Fruit fly (Drosophila melanogaster) whole organism, pupa: ENCODE results near the gene Fad2.
A peak's percentile ranks its signal among the peaks of the same experiment; 100 is the strongest.

Experiments used
- CG10348 ChIP-seq: fragments of 200-800 bp; sonication (Bioruptor generic); IDR thresholded peaks from 2 replicates; pipeline ENCODE4 v1.3.6; 2022; ENCODE audit warnings: missing biosample characterization, missing genetic modification characterization
- CG12605 ChIP-seq: fragments of 200-800 bp; sonication (Bioruptor generic); IDR thresholded peaks from 2 replicates; pipeline ENCODE4 v1.3.6; 2022; ENCODE audit warnings: missing biosample characterization, missing genetic modification characterization
- CG13204 ChIP-seq: fragments of 200-800 bp; sonication (Bioruptor generic); optimal IDR thresholded peaks from 2 replicates; lab custom pipeline; 2018; ENCODE audit warnings: missing biosample characterization, mild to moderate bottlenecking, missing genetic modification characterization, moderate library complexity
- CG14655 ChIP-seq: fragments of 200-800 bp; sonication (Bioruptor generic); optimal IDR thresholded peaks from 3 replicates; lab custom pipeline; 2017; ENCODE audit warnings: mild to moderate bottlenecking, missing biosample characterization, missing genetic modification reagents, missing genetic modification characterization
- CG15710 ChIP-seq: fragments of 200-800 bp; sonication (Bioruptor generic); optimal IDR thresholded peaks from 2 replicates; lab custom pipeline; 2018; ENCODE audit warnings: missing biosample characterization, mild to moderate bottlenecking, missing genetic modification characterization, moderate library complexity
- CG17806 ChIP-seq: fragments of 200-800 bp; sonication (Bioruptor generic); optimal IDR thresholded peaks from 2 replicates; lab custom pipeline; 2018; ENCODE audit warnings: missing biosample characterization, mild to moderate bottlenecking, missing genetic modification characterization, moderate library complexity
- CG32121 ChIP-seq: fragments of 200-800 bp; sonication (Bioruptor generic); IDR thresholded peaks from 2 replicates; pipeline ENCODE4 v1.3.6; 2022; ENCODE audit warnings: missing biosample characterization, missing genetic modification characterization
- CG34367 ChIP-seq: fragments of 200-800 bp; sonication (Bioruptor generic); optimal IDR thresholded peaks from 2 replicates; lab custom pipeline; 2018; ENCODE audit warnings: missing biosample characterization, mild to moderate bottlenecking, missing genetic modification characterization
- CG4496 ChIP-seq: fragments of 200-800 bp; sonication (Bioruptor generic); IDR thresholded peaks from 3 replicates; pipeline ENCODE4 v1.3.6; 2022; ENCODE audit warnings: missing biosample characterization, missing genetic modification characterization
- CG8159 ChIP-seq: fragments of 200-800 bp; sonication (Bioruptor generic); optimal IDR thresholded peaks from 3 replicates; lab custom pipeline; 2018; ENCODE audit warnings: missing biosample characterization, mild to moderate bottlenecking, missing genetic modification characterization, moderate library complexity
- CG8301 ChIP-seq: fragments of 200-800 bp; sonication (Bioruptor generic); optimal IDR thresholded peaks from 2 replicates; lab custom pipeline; 2018; ENCODE audit warnings: missing biosample characterization, mild to moderate bottlenecking, missing genetic modification characterization
- CG9948 ChIP-seq: fragments of 200-800 bp; sonication (Bioruptor generic); optimal IDR thresholded peaks from 2 replicates; lab custom pipeline; 2018; ENCODE audit warnings: missing biosample characterization, mild to moderate bottlenecking, missing genetic modification characterization, moderate library complexity
- D1 ChIP-seq: fragments of 200-800 bp; sonication (Bioruptor generic); optimal IDR thresholded peaks from 2 replicates; lab custom pipeline; 2018; ENCODE audit warnings: missing biosample characterization, mild to moderate bottlenecking, missing genetic modification characterization, moderate library complexity
- EcR ChIP-seq: fragments of 200-800 bp; sonication (Bioruptor generic); optimal IDR thresholded peaks from 3 replicates; lab custom pipeline; 2019; ENCODE audit warnings: missing biosample characterization, missing genetic modification characterization, mild to moderate bottlenecking, moderate library complexity, missing genetic modification reagents
- Ets98B ChIP-seq: fragments of 200-800 bp; sonication (Bioruptor generic); IDR thresholded peaks from 2 replicates; pipeline ENCODE4 v1.3.6; 2022; ENCODE audit warnings: missing biosample characterization, missing genetic modification characterization
- Pif1A ChIP-seq: fragments of 200-800 bp; sonication (Bioruptor generic); optimal IDR thresholded peaks from 3 replicates; lab custom pipeline; 2016; ENCODE audit warnings: missing biosample characterization, missing genetic modification characterization
- Pif1B ChIP-seq: fragments of 200-800 bp; sonication (Bioruptor generic); optimal IDR thresholded peaks from 3 replicates; lab custom pipeline; 2016; ENCODE audit warnings: missing biosample characterization, missing genetic modification characterization
- Snoo ChIP-seq: fragments of 200-800 bp; sonication (Bioruptor generic); optimal IDR thresholded peaks from 3 replicates; lab custom pipeline; 2017; ENCODE audit warnings: missing biosample characterization, mild to moderate bottlenecking, missing genetic modification characterization, inconsistent platforms
- fd96Ca ChIP-seq: fragments of 200-800 bp; sonication (Bioruptor generic); IDR thresholded peaks from 3 replicates; pipeline ENCODE4 v1.3.6; 2022; ENCODE audit warnings: missing biosample characterization, missing genetic modification characterization
- gl ChIP-seq: fragments of 200-800 bp; sonication (Bioruptor generic); optimal IDR thresholded peaks from 2 replicates; lab custom pipeline; 2018; ENCODE audit warnings: missing biosample characterization, mild to moderate bottlenecking, missing genetic modification characterization
- rn ChIP-seq: fragments of 200-800 bp; sonication (Bioruptor generic); IDR thresholded peaks from 2 replicates; pipeline ENCODE4 v1.3.6; 2022; ENCODE audit warnings: missing biosample characterization, missing genetic modification characterization

Gene Fad2

dm6 chr3L:11051271-11051670 is 27.9 kb downstream of the Fad2 start, which contains the start of gene CG43693:
Gene CG43693, minus strand, starts transcription at chr3L:11051371.
- TF ChIP-seq Snoo (tag; lab: Kevin White, UChicago) (no peak), Pif1B (GFP tag; lab: Kevin White, UChicago) (no peak), CG8301 (no peak), Pif1A (GFP tag; lab: Kevin White, UChicago) (no peak), CG12605 (GFP tag; lab: Robert Waterston, UW) (no peak), gl (no peak), CG8159 (tag; lab: Kevin White, UChicago) (no peak), CG17806 (tag; lab: Kevin White, UChicago) (no peak), CG34367 (tag; lab: Kevin White, UChicago) (no peak), CG10348 (GFP tag; lab: Robert Waterston, UW) (no peak), rn (GFP tag; lab: Robert Waterston, UW) (no peak), Ets98B (no peak), EcR (GFP tag; lab: Kevin White, UChicago) (no peak)
- TF ChIP-seq, all 21 proteins: peak for 0

dm6 chr3L:11052760-11053259 is 29.5 kb downstream of the Fad2 start:
- TF ChIP-seq CG10348 (GFP tag; lab: Robert Waterston, UW) (no peak), Pif1A (GFP tag; lab: Kevin White, UChicago) (peak; percentile 28), CG13204 (no peak), CG8301 (no peak), CG32121 (GFP tag; lab: Robert Waterston, UW) (peak; percentile 62; the same call in 1 of the 2 replicates), EcR (GFP tag; lab: Kevin White, UChicago) (no peak), CG4496 (GFP tag; lab: Robert Waterston, UW) (peak; percentile 60; the same call in 2 of the 3 replicates), CG17806 (tag; lab: Kevin White, UChicago) (no peak), Pif1B (GFP tag; lab: Kevin White, UChicago) (peak; percentile 15), Ets98B (peak; percentile 58; the same call in 1 of the 2 replicates), rn (GFP tag; lab: Robert Waterston, UW) (no peak), fd96Ca (GFP tag; lab: Robert Waterston, UW) (0 out of 3 replicates have a peak, but pooled peaks have one; percentile 13)
- TF ChIP-seq, all 21 proteins: peak for 6

dm6 chr3L:11053843-11054242 is 30.5 kb downstream of the Fad2 start, which contains the start of gene CG7888:
Gene CG7888, plus strand, starts transcription at chr3L:11054035.
- no peak for TF ChIP-seq rn (GFP tag; lab: Robert Waterston, UW)
- TF ChIP-seq, all 21 proteins: peak for 0

- peak; percentile 72 for TF ChIP-seq CG9948
- TF ChIP-seq rn (GFP tag; lab: Robert Waterston, UW) = no peak
- peak; percentile 77 for TF ChIP-seq CG8159 (tag; lab: Kevin White, UChicago)
- TF ChIP-seq CG8301 = peak; percentile 77
- no peak for TF ChIP-seq EcR (GFP tag; lab: Kevin White, UChicago)
- peak; percentile 69 for TF ChIP-seq CG32121 (GFP tag; lab: Robert Waterston, UW)
- TF ChIP-seq CG14655 (GFP tag; lab: Kevin White, UChicago) = peak; percentile 74
- TF ChIP-seq CG13204 = no peak
- TF ChIP-seq CG34367 (tag; lab: Kevin White, UChicago) = peak; percentile 66
- TF ChIP-seq D1 (tag; lab: Kevin White, UChicago) = no peak
- TF ChIP-seq Snoo (tag; lab: Kevin White, UChicago) = peak; percentile 58
- no peak for TF ChIP-seq fd96Ca (GFP tag; lab: Robert Waterston, UW)
- TF ChIP-seq CG10348 (GFP tag; lab: Robert Waterston, UW) = no peak
- TF ChIP-seq CG17806 (tag; lab: Kevin White, UChicago) = peak; percentile 75
- TF ChIP-seq Pif1B (GFP tag; lab: Kevin White, UChicago) = peak; percentile 69
- TF ChIP-seq gl = peak; percentile 0
- TF ChIP-seq CG15710 (tag; lab: Kevin White, UChicago) = peak; percentile 70
- peak; percentile 73 for TF ChIP-seq Ets98B
- TF ChIP-seq Pif1A (GFP tag; lab: Kevin White, UChicago) = peak; percentile 69
- peak; percentile 76 for TF ChIP-seq CG12605 (GFP tag; lab: Robert Waterston, UW)
- TF ChIP-seq CG4496 (GFP tag; lab: Robert Waterston, UW) = peak; percentile 70; the same call in 2 of the 3 replicates
- TF ChIP-seq, all 21 proteins: peak for 15
Observed at dm6 chr3L:11061200-11061599, 37.9 kb downstream of the Fad2 start, which contains the start of the genes CG6321 and Blos2. Gene CG6321, minus strand, starts transcription at chr3L:11061224. Gene Blos2, plus strand, starts transcription at chr3L:11061571.

dm6 chr3L:11062441-11062840 is 39.1 kb downstream of the Fad2 start, which contains the start of gene CG32069:
Gene CG32069, minus strand, starts transcription at chr3L:11062614.
- TF ChIP-seq CG32121 (GFP tag; lab: Robert Waterston, UW) = no peak
- no peak for TF ChIP-seq CG15710 (tag; lab: Kevin White, UChicago)
- no peak for TF ChIP-seq CG8301
- TF ChIP-seq gl = no peak
- TF ChIP-seq CG14655 (GFP tag; lab: Kevin White, UChicago) = no peak
- no peak for TF ChIP-seq fd96Ca (GFP tag; lab: Robert Waterston, UW)
- no peak for TF ChIP-seq Pif1A (GFP tag; lab: Kevin White, UChicago)
- no peak for TF ChIP-seq CG9948
- no peak for TF ChIP-seq Ets98B
- no peak for TF ChIP-seq CG13204
- TF ChIP-seq CG4496 (GFP tag; lab: Robert Waterston, UW) = no peak
- TF ChIP-seq CG10348 (GFP tag; lab: Robert Waterston, UW) = no peak
- TF ChIP-seq D1 (tag; lab: Kevin White, UChicago) = no peak

- TF ChIP-seq gl = no peak
- peak; percentile 56 for TF ChIP-seq CG34367 (tag; lab: Kevin White, UChicago)
- no peak for TF ChIP-seq CG10348 (GFP tag; lab: Robert Waterston, UW)
- peak; percentile 71 for TF ChIP-seq Pif1B (GFP tag; lab: Kevin White, UChicago)
- peak; percentile 52; the same call in 2 of the 3 replicates for TF ChIP-seq fd96Ca (GFP tag; lab: Robert Waterston, UW)
- peak; percentile 78 for TF ChIP-seq CG15710 (tag; lab: Kevin White, UChicago)
- TF ChIP-seq Ets98B = peak; percentile 77
- TF ChIP-seq CG9948 = peak; percentile 74
- no peak for TF ChIP-seq EcR (GFP tag; lab: Kevin White, UChicago)
- peak; percentile 70 for TF ChIP-seq CG8301
- no peak for TF ChIP-seq CG13204
- peak; percentile 86 for TF ChIP-seq CG32121 (GFP tag; lab: Robert Waterston, UW)
- TF ChIP-seq CG17806 (tag; lab: Kevin White, UChicago) = peak; percentile 75
- peak; percentile 83 for TF ChIP-seq CG4496 (GFP tag; lab: Robert Waterston, UW)
- TF ChIP-seq CG8159 (tag; lab: Kevin White, UChicago) = peak; percentile 52
- TF ChIP-seq D1 (tag; lab: Kevin White, UChicago) = no peak
- TF ChIP-seq Snoo (tag; lab: Kevin White, UChicago) = peak; percentile 76
- peak; percentile 78 for TF ChIP-seq Pif1A (GFP tag; lab: Kevin White, UChicago)
- peak; percentile 69 for TF ChIP-seq rn (GFP tag; lab: Robert Waterston, UW)
- no peak for TF ChIP-seq CG14655 (GFP tag; lab: Kevin White, UChicago)
- no peak for TF ChIP-seq CG12605 (GFP tag; lab: Robert Waterston, UW)
Observed at dm6 chr3L:11064689-11065088, 41.4 kb downstream of the Fad2 start, which contains the start of the genes CG32075, CG45101 and SuUR. Gene CG32075, minus strand, starts transcription at chr3L:11064941. Gene CG45101, plus strand, starts transcription at chr3L:11064991. Gene SuUR, plus strand, starts transcription at chr3L:11064991.
